Fruit fly (Drosophila melanogaster): ENCODE measurements around the gene Dys.
A peak's percentile ranks its signal among the peaks of the same experiment; 100 is the strongest.

Gene Dys

dm6 chr3R:19584818-19585217 lies 123.9 kb downstream of the Dys start (continued):
- TF ChIP-seq so (GFP tag; IDR thresholded peaks at IDR 0.05) (peak; percentile 80; the same call in 1 of the 3 replicates), CG13296 (GFP tag; optimal IDR thresholded peaks at IDR 0.05) (peak; percentile 85), CG4854 (GFP tag; optimal IDR thresholded peaks at IDR 0.05) (peak; percentile 72), chif (GFP tag; optimal IDR thresholded peaks at IDR 0.05) (peak; percentile 77 to 81), Fer1 (GFP tag; optimal IDR thresholded peaks at IDR 0.05) (peak; percentile 91), trh (GFP tag; optimal IDR thresholded peaks at IDR 0.05) (peak; percentile 76), pb (GFP tag; optimal IDR thresholded peaks at IDR 0.05) (peak; percentile 84), jigr1 (GFP tag; IDR thresholded peaks at IDR 0.05) (no peak), gsb (GFP tag; IDR thresholded peaks at IDR 0.05) (no peak), Awh (GFP tag; IDR thresholded peaks at IDR 0.05) (no peak; the same call in none of the 2 replicates), CG18599 (GFP tag; optimal IDR thresholded peaks at IDR 0.05) (peak; percentile 81), CG9437 (GFP tag; optimal IDR thresholded peaks at IDR 0.05) (peak; percentile 45), Mes4 (GFP tag; optimal IDR thresholded peaks at IDR 0.05) (peak; percentile 85), hbn (GFP tag; IDR thresholded peaks at IDR 0.05; ENCODE audit: partially characterized antibody) (no peak), Usf (GFP tag; optimal IDR thresholded peaks at IDR 0.05) (peak; percentile 18), CG2129 (GFP tag; IDR thresholded peaks at IDR 0.05; ENCODE audit: partially characterized antibody) (no peak), ash1 (GFP tag; optimal IDR thresholded peaks at IDR 0.05) (peak; percentile 29), CG11723 (GFP tag; optimal IDR thresholded peaks at IDR 0.05) (peak; percentile 90), MTF-1 (GFP tag; optimal IDR thresholded peaks at IDR 0.05; ENCODE audit: borderline replicate concordance) (peak; percentile 96), Hr51 (GFP tag; optimal IDR thresholded peaks at IDR 0.05) (peak in 1 of 2 experiments; percentile 83), NC2α (GFP tag; optimal IDR thresholded peaks at IDR 0.05) (peak; percentile 85), CG11093 (GFP tag; IDR thresholded peaks at IDR 0.05) (peak; percentile 43; the same call in 1 of the 3 replicates), corto (GFP tag; optimal IDR thresholded peaks at IDR 0.05) (no peak), Rfx (GFP tag; IDR thresholded peaks at IDR 0.05) (peak; percentile 51), Rx (GFP tag; IDR thresholded peaks at IDR 0.05) (peak; percentile 35; the same call in 1 of the 2 replicates), gcm2 (GFP tag; optimal IDR thresholded peaks at IDR 0.05) (peak; percentile 76), Six4 (GFP tag; optimal IDR thresholded peaks at IDR 0.05) (peak; percentile 84), aop (GFP tag; IDR thresholded peaks at IDR 0.05) (0 out of 2 replicates have a peak, but pooled peaks have one; percentile 39), h (optimal IDR thresholded peaks at IDR 0.05) (no peak), lilli (GFP tag; optimal IDR thresholded peaks at IDR 0.05) (peak; percentile 29), Sox100B (GFP tag; optimal IDR thresholded peaks at IDR 0.05) (peak; percentile 92), sc (optimal IDR thresholded peaks at IDR 0.05) (no peak), sc (GFP tag; optimal IDR thresholded peaks at IDR 0.05) (peak; percentile 92), Atf6 (GFP tag; IDR thresholded peaks at IDR 0.05) (peak; percentile 61; the same call in 1 of the 2 replicates), D (optimal IDR thresholded peaks at IDR 0.05) (no peak), D (GFP tag; optimal IDR thresholded peaks at IDR 0.05) (peak; percentile 93), CG6654 (GFP tag; optimal IDR thresholded peaks at IDR 0.05) (peak; percentile 44), CG18476 (GFP tag; optimal IDR thresholded peaks at IDR 0.05) (peak; percentile 77), ssp (GFP tag; IDR thresholded peaks at IDR 0.05) (peak; percentile 39; the same call in 1 of the 2 replicates), CG1832 (GFP tag; optimal IDR thresholded peaks at IDR 0.05) (no peak), CG9609 (GFP tag; optimal IDR thresholded peaks at IDR 0.05) (peak; percentile 52), CG14860 (GFP tag; IDR thresholded peaks at IDR 0.05; ENCODE audit: partially characterized antibody) (no peak), Hmr (GFP tag; optimal IDR thresholded peaks at IDR 0.05) (peak; percentile 77), Sin3A (optimal IDR thresholded peaks at IDR 0.05) (no peak), CG15601 (tag; optimal IDR thresholded peaks at IDR 0.05) (peak; percentile 95), CG11504 (tag; optimal IDR thresholded peaks at IDR 0.05) (peak; percentile 72), seq (GFP tag; IDR thresholded peaks at IDR 0.05) (peak; percentile 71), jumu (GFP tag; optimal IDR thresholded peaks at IDR 0.05) (peak; percentile 60), CG1647 (GFP tag; optimal IDR thresholded peaks at IDR 0.05) (peak; percentile 72), gcm (GFP tag; optimal IDR thresholded peaks at IDR 0.05) (peak; percentile 90), Nf-YB (GFP tag; optimal IDR thresholded peaks at IDR 0.05) (peak; percentile 70)
